Fruit fly (Drosophila melanogaster) whole organism, embryonic: ENCODE measurements around the gene Pde11.

ENCODE experiments used
- CG11247 ChIP-seq: fragments of 200-800 bp; sonication (Bioruptor generic); IDR thresholded peaks from 2 replicates; pipeline ENCODE4 v1.3.6; 2022; ENCODE audit warnings: missing biosample characterization, missing genetic modification characterization
- CG14441 ChIP-seq: fragments of 200-800 bp; sonication (Bioruptor generic); IDR thresholded peaks from 2 replicates; pipeline ENCODE4 v1.3.6; 2022; ENCODE audit warnings: missing biosample characterization, missing genetic modification characterization
- CG17186 ChIP-seq: fragments of 200-800 bp; sonication (Bioruptor generic); optimal IDR thresholded peaks from 3 replicates; lab custom pipeline; 2017; ENCODE audit warnings: missing biosample characterization, missing genetic modification reagents, missing genetic modification characterization
- CG1792 ChIP-seq: fragments of 200-800 bp; sonication (Bioruptor generic); optimal IDR thresholded peaks from 2 replicates; lab custom pipeline; 2016; ENCODE audit warnings: missing biosample characterization, missing genetic modification characterization
- CG4730 ChIP-seq: fragments of 200-800 bp; sonication (Bioruptor generic); IDR thresholded peaks from 2 replicates; pipeline ENCODE4 v1.3.6; 2022; ENCODE audit warnings: missing biosample characterization, missing genetic modification characterization
- CG7786 ChIP-seq: fragments of 200-800 bp; sonication (Bioruptor generic); optimal IDR thresholded peaks from 2 replicates; lab custom pipeline; 2016; ENCODE audit warnings: missing biosample characterization, missing genetic modification characterization
- GATAe ChIP-seq: fragments of 200-800 bp; sonication (Bioruptor generic); conservative IDR thresholded peaks from 2 replicates; pipeline ENCODE4 v1.3.6; 2022; ENCODE audit warnings: missing biosample characterization, missing genetic modification characterization
- PHDP ChIP-seq: fragments of 200-800 bp; sonication (Bioruptor generic); optimal IDR thresholded peaks from 3 replicates; lab custom pipeline; 2018; ENCODE audit warnings: missing biosample characterization, mild to moderate bottlenecking, missing genetic modification characterization, moderate library complexity
- crc ChIP-seq: fragments of 200-800 bp; sonication (Bioruptor generic); optimal IDR thresholded peaks from 2 replicates; lab custom pipeline; 2016; ENCODE audit warnings: missing biosample characterization, missing genetic modification characterization
- danr ChIP-seq: fragments of 200-800 bp; sonication (Bioruptor generic); IDR thresholded peaks from 2 replicates; pipeline ENCODE4 v1.3.6; 2022; ENCODE audit warnings: missing biosample characterization, missing genetic modification characterization
- dpn ChIP-seq, 2 experiments: fragments of 200-800 bp; sonication (Bioruptor generic); optimal IDR thresholded peaks; 3 replicates each; lab custom pipeline; 2016; ENCODE audit warnings: missing biosample characterization in 2 of 2, missing genetic modification characterization in 2 of 2
- gro ChIP-seq: fragments of 200-800 bp; sonication (Bioruptor generic); optimal IDR thresholded peaks from 2 replicates; lab custom pipeline; 2016; ENCODE audit warnings: missing biosample characterization, missing genetic modification characterization
- h ChIP-seq: fragments of >200 bp; optimal IDR thresholded peaks from 2 replicates; lab custom pipeline; 2017
- ham ChIP-seq: fragments of 200-800 bp; sonication (Bioruptor generic); IDR thresholded peaks from 2 replicates; pipeline ENCODE4 v1.3.6; 2022; ENCODE audit warnings: missing biosample characterization, missing genetic modification characterization

DNA sequence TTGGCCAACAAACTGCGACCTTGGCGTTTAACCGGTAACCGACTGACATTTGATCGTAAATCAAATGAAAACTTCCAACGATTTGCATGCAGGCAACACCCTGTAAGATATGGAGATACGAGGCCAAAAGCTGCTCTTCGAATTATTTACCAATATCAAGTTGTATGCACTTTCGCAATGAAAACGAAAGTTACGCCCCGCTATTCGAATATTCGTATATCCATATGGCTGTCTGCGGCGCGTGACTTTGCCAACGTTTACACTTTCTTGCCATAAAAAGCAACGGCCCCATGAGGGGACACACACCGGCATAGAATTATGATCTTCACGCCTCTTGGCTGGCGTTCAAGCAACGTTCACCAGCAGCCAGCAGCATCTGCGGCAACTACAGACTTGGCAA is 67.9 kb downstream of the Pde11 start:
- TF ChIP-seq CG4730: no peak
- TF ChIP-seq ham (GFP tag; lab: Robert Waterston, UW): no peak
- no peak for TF ChIP-seq danr (GFP tag; lab: Robert Waterston, UW)
- no peak for TF ChIP-seq GATAe (GFP tag; lab: Robert Waterston, UW)
- no peak for TF ChIP-seq CG11247
- TF ChIP-seq dpn (GFP tag; optimal IDR thresholded peaks at IDR 0.05; lab: Kevin White, UChicago): no peak
- no peak for TF ChIP-seq CG17186 (GFP tag; lab: Kevin White, UChicago)
- TF ChIP-seq crc (GFP tag; lab: Kevin White, UChicago): no peak
- TF ChIP-seq PHDP (tag; lab: Kevin White, UChicago): no peak
- no peak for TF ChIP-seq CG7786 (GFP tag; lab: Kevin White, UChicago)
- no peak for TF ChIP-seq gro (GFP tag; lab: Kevin White, UChicago)
- no peak for TF ChIP-seq CG1792
- no peak for TF ChIP-seq h (lab: Kevin White, UChicago)
- no peak for TF ChIP-seq CG14441
